Worm (Caenorhabditis elegans): ENCODE data around the gene flad-1.
A peak's percentile ranks its signal among the peaks of the same experiment; 100 is the strongest.

The flad-1 gene

DNA sequence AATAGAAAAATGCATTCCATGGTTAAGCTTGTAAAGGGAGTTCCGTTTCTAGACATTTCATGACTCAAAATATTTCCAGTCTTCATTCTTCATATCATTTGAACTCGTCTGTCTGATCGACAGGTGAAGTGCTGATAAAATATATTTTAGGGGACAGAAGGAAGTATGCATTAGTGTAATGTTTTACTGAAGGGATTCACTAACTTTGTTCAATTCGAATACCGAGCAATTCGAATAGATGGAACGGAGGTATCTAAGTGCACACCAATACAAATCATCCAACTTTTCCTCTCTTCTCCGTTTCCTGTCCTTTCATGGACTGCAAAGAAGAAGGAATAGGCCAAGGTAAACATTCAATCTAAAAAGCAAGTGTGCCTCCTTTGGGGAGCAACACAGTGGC lies 19.9 kb downstream of the flad-1 start:
- TF ChIP-seq B0019.2 (GFP tag; conservative IDR thresholded peaks at IDR 0.05), result no peak
- no peak for TF ChIP-seq snpc-1.3 (tag; optimal IDR thresholded peaks at IDR 0.05; ENCODE audit: insufficient read depth)
- no peak for TF ChIP-seq snpc-3.4 (tag; optimal IDR thresholded peaks at IDR 0.05)
- TF ChIP-seq gei-17 (GFP tag; optimal IDR thresholded peaks at IDR 0.05), result no peak
- TF ChIP-seq ceh-91 (GFP tag; IDR thresholded peaks at IDR 0.05), result no peak
- TF ChIP-seq T26A5.8 (tag; optimal IDR thresholded peaks at IDR 0.05), result no peak
- TF ChIP-seq nhr-80 (tag; optimal IDR thresholded peaks at IDR 0.05), result peak; percentile 65
- no peak for TF ChIP-seq ztf-3 (GFP tag; optimal IDR thresholded peaks at IDR 0.05)
- TF ChIP-seq athp-1 (tag; optimal IDR thresholded peaks at IDR 0.05), result no peak
- TF ChIP-seq akir-1 (GFP tag; optimal IDR thresholded peaks at IDR 0.05), result no peak
- TF ChIP-seq madf-3 (GFP tag; IDR thresholded peaks at IDR 0.05), result no peak
- no peak for TF ChIP-seq B0035.1 (tag; optimal IDR thresholded peaks at IDR 0.05)
- 0 out of 2 replicates have a peak, but pooled peaks have one; percentile 2 for TF ChIP-seq dox-1 (GFP tag; IDR thresholded peaks at IDR 0.05)
- TF ChIP-seq ceh-100 (GFP tag; IDR thresholded peaks at IDR 0.05), result no peak
- no peak for TF ChIP-seq aptf-2 (GFP tag; conservative IDR thresholded peaks at IDR 0.05)
- TF ChIP-seq F57C9.4 (tag; optimal IDR thresholded peaks at IDR 0.05), result no peak

DNA sequence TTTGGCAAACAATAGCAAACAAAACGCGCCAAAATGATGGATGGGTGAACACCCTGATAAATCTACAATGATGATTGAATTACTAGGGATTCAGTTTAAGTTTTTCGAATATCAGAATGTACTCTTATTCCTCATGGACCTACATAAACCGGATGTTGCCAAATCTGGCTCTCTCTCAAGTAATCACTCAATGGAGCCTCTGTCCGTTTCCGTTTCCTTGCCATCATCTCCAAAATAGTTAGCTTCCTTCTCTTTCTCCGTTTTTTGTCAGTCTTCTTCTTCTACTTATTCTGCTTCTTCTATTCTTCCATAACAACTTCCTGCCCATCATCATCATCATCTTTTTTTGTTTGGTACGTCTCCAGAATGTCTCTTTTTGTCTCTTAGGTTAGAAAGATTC lies 21.4 kb downstream of the flad-1 start:
- TF ChIP-seq sptf-2 (GFP tag; optimal IDR thresholded peaks at IDR 0.05), result no peak
- TF ChIP-seq rec-8 (tag; optimal IDR thresholded peaks at IDR 0.05), result no peak

DNA sequence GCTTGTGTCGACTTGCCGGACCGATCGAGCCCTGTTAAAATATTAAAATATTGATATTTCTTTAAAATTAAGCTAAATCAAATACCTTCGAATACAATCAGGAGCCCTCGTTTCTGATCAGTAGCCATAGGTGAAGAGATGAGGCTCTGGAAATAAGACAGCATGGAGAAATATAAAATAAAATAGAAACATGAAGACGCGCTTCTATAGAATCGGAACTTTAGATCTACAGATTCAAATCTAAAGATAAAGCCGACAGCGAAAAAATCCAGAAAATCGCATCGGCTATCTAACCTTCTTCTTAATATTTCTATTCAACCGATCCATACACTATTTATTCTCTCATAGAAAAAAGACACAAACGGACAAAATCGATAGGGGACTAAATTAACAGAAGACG lies 23.0 kb downstream of the flad-1 start, which contains the start of gene dtmk-1:
TSS of gene dtmk-1 (minus strand) at position 146 of the 400 bp plus-strand sequence.
- TF ChIP-seq attf-6 (GFP tag; IDR thresholded peaks at IDR 0.05) (no peak), hmg-1.2 (GFP tag; IDR thresholded peaks at IDR 0.05) (0 out of 2 replicates have a peak, but pooled peaks have one; percentile 12), snpc-1.1 (tag; optimal IDR thresholded peaks at IDR 0.05; ENCODE audit: insufficient read depth) (peak; percentile 17), snpc-3.4 (tag; optimal IDR thresholded peaks at IDR 0.05) (no peak), Y56A3A.18 (GFP tag; IDR thresholded peaks at IDR 0.05) (no peak), B0035.1 (tag; optimal IDR thresholded peaks at IDR 0.05) (no peak), madf-6 (GFP tag; IDR thresholded peaks at IDR 0.05) (no peak; the same call in 1 of the 2 replicates), Y53F4B.3 (GFP tag; IDR thresholded peaks at IDR 0.05) (no peak), Y79H2A.3 (GFP tag; conservative IDR thresholded peaks at IDR 0.05) (no peak), mcd-1 (GFP tag; IDR thresholded peaks at IDR 0.05) (no peak), ama-1 (optimal IDR thresholded peaks at IDR 0.05) (peak; percentile 11), ama-1 (GFP tag; optimal IDR thresholded peaks at IDR 0.05) (peak in 1 of 2 experiments; percentile 47), snpc-4 (GFP tag; optimal IDR thresholded peaks at IDR 0.05) (no peak), snpc-4 (tag; optimal IDR thresholded peaks at IDR 0.05) (no peak), efl-1 (GFP tag; optimal IDR thresholded peaks at IDR 0.05) (no peak), ekl-4 (GFP tag; IDR thresholded peaks at IDR 0.05) (0 out of 2 replicates have a peak, but pooled peaks have one; percentile 21)

DNA sequence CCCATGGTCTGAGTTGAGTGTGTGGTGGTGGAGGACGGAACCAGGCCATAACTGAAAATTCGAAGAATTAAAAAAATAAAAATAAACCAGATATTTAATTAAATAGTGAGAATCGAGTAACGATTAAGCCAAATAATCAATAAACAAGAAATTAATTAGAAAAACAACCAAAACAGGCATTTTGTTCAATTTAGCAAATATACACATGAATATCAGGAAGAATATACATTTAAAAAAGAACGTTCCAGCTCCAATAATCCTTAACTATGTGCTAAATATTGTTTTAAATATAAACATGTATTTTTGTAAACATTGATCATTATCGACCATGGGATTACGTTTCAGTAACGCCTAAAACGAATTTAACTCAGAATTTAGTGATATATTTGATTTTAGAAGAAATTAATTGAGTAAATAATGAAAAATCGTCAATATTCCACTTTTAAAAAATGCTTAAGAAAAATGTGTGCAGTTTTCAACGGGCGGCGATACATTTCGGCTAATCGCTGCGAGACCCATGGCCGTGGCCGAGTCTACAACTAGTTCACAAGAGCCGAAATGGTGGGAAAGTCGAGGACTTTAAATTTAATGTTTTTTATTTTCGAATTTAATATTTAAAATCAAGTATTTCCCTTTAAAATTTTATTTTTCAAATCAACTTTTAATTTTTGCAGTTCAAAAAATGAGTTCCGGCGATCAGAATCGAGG lies 24.2 kb downstream of the flad-1 start, which contains the start of the genes R53.4 and psf-1:
TSS of gene R53.4 (minus strand) at position 51 of the 708 bp plus-strand sequence.
TSS of gene psf-1 (plus strand) at position 675 of the 708 bp plus-strand sequence.
- TF ChIP-seq ets-4 (GFP tag; optimal IDR thresholded peaks at IDR 0.05) (no peak), B0336.3 (GFP tag; IDR thresholded peaks at IDR 0.05) (no peak), Y67H2A.10 (GFP tag; conservative IDR thresholded peaks at IDR 0.05) (0 out of 2 replicates have a peak, but pooled peaks have one; percentile 11), ama-1 (optimal IDR thresholded peaks at IDR 0.05) (no peak), ama-1 (GFP tag; optimal IDR thresholded peaks at IDR 0.05) (no peak), nhr-80 (tag; optimal IDR thresholded peaks at IDR 0.05) (peak; percentile 20), ZK185.1 (tag; optimal IDR thresholded peaks at IDR 0.05; ENCODE audit: poor library complexity, severe bottlenecking) (peak; percentile 78), F57C9.4 (tag; optimal IDR thresholded peaks at IDR 0.05) (no peak), lin-54 (GFP tag; optimal IDR thresholded peaks at IDR 0.05) (peak; percentile 69), madf-3 (GFP tag; IDR thresholded peaks at IDR 0.05) (no peak), akir-1 (GFP tag; optimal IDR thresholded peaks at IDR 0.05) (no peak), snpc-3.4 (tag; optimal IDR thresholded peaks at IDR 0.05) (peak; percentile 64), fkh-3 (tag; optimal IDR thresholded peaks at IDR 0.05) (no peak), zim-3 (tag; optimal IDR thresholded peaks at IDR 0.05) (no peak), rpc-1 (optimal IDR thresholded peaks at IDR 0.05) (no peak), rpc-1 (tag; optimal IDR thresholded peaks at IDR 0.05) (no peak), efl-1 (GFP tag; optimal IDR thresholded peaks at IDR 0.05) (peak; percentile 46), him-1 (tag; optimal IDR thresholded peaks at IDR 0.05) (no peak), lsl-1 (GFP tag; optimal IDR thresholded peaks at IDR 0.05) (peak; percentile 62)
